Worm (Caenorhabditis elegans) whole organism, midembryonic: ENCODE measurements around the gene acs-22.

Experiments
- flt-1 ChIP-seq: fragments of 200-800 bp; sonication (Bioruptor generic); IDR thresholded peaks from 2 replicates; pipeline ENCODE4 v1.3.6; 2022; ENCODE audit warnings: missing genetic modification characterization, missing compliant biosample characterization
- klf-2 ChIP-seq: fragments of 200-800 bp; sonication (Bioruptor generic); conservative IDR thresholded peaks from 2 replicates; pipeline ENCODE4 v1.3.6; 2022; ENCODE audit warnings: missing genetic modification reagents, missing genetic modification characterization, missing compliant biosample characterization
- med-1 ChIP-seq: sonication (generic microtip); optimal IDR thresholded peaks from 2 replicates; lab custom pipeline; 2017; ENCODE audit warnings: missing genetic modification characterization, mild to moderate bottlenecking, missing compliant biosample characterization, antibody characterized with exemption, missing genetic modification reagents; ENCODE audit not compliant: insufficient read depth
- ref-1 ChIP-seq: fragments of 200-800 bp; sonication (Bioruptor generic); conservative IDR thresholded peaks from 2 replicates; pipeline ENCODE4 v1.3.6; 2022; ENCODE audit warnings: missing genetic modification reagents, missing genetic modification characterization, missing compliant biosample characterization
- tab-1 ChIP-seq: fragments of 200-800 bp; sonication (Bioruptor generic); IDR thresholded peaks from 2 replicates; pipeline ENCODE4 v1.3.6; 2022; ENCODE audit warnings: missing genetic modification characterization, missing compliant biosample characterization
- ztf-23 ChIP-seq: fragments of 200-800 bp; sonication (Bioruptor generic); IDR thresholded peaks from 2 replicates; pipeline ENCODE4 v1.3.6; 2022; ENCODE audit warnings: missing genetic modification reagents, missing genetic modification characterization, missing compliant biosample characterization
- ztf-29 ChIP-seq: fragments of 200-800 bp; sonication (Bioruptor generic); IDR thresholded peaks from 2 replicates; pipeline ENCODE4 v1.3.6; 2022; ENCODE audit warnings: missing genetic modification reagents, missing genetic modification characterization, missing compliant biosample characterization

DNA sequence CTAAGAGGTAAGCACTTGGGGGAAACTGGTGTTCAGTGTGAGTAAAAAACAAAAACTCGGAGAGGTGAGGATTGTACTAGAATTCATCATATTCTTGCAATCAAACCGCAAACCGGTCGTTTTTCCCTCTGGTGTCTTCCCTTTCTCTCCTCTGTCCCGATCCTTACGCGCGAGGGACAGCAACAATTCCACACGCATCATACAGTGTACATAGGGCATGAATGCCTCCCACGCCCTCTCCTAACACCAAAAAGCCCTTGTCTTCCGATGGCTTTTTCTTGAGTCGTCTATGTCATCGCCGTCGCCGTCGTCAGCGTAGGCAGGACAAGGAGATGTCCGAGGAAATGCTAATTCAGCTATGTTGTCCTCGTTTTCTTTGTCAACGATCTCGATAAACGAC, 2.5 kb downstream of the acs-22 start:
- TF ChIP-seq med-1 (GFP tag; lab: Kevin White, UChicago): no peak
- no peak for TF ChIP-seq tab-1 (GFP tag; lab: Robert Waterston, UW)
- no peak for TF ChIP-seq flt-1 (GFP tag; lab: Robert Waterston, UW)
- no peak for TF ChIP-seq klf-2
- no peak for TF ChIP-seq ztf-23 (GFP tag; lab: Robert Waterston, UW)
- TF ChIP-seq ztf-29 (GFP tag; lab: Robert Waterston, UW): no peak
- no peak for TF ChIP-seq ref-1
